Worm (Caenorhabditis elegans) whole organism, L2 larva: ENCODE results near the gene str-207.

Experiments
- F13H6.1 ChIP-seq: sonication (generic microtip); optimal IDR thresholded peaks from 2 replicates; lab custom pipeline; 2016; ENCODE audit warnings: missing genetic modification characterization, missing compliant biosample characterization
- ama-1 ChIP-seq: fragments of 150-350 bp; optimal IDR thresholded peaks from 2 replicates; lab custom pipeline; 2018; ENCODE audit warnings: inconsistent platforms
- egl-27 ChIP-seq: sonication (generic microtip); optimal IDR thresholded peaks from 3 replicates; lab custom pipeline; 2017; ENCODE audit warnings: missing biosample characterization, missing genetic modification reagents, missing genetic modification characterization
- lsy-2 ChIP-seq, 2 experiments: fragments of 150-350 bp in 1 of 2; sonication (generic microtip) in 1 of 2; optimal IDR thresholded peaks; 2 replicates each; lab custom pipeline; 2014 to 2017; ENCODE audit warnings: missing biosample characterization in 2 of 2, missing genetic modification characterization in 2 of 2
- nhr-12 ChIP-seq: fragments of 150-350 bp; optimal IDR thresholded peaks from 2 replicates; lab custom pipeline; 2014; ENCODE audit warnings: missing biosample characterization, missing genetic modification characterization
- nhr-77 ChIP-seq: fragments of 150-350 bp; optimal IDR thresholded peaks from 2 replicates; lab custom pipeline; 2014; ENCODE audit warnings: missing biosample characterization, missing genetic modification characterization
- unc-39 ChIP-seq: fragments of 150-350 bp; optimal IDR thresholded peaks from 2 replicates; lab custom pipeline; 2014; ENCODE audit warnings: missing biosample characterization, missing genetic modification characterization

DNA sequence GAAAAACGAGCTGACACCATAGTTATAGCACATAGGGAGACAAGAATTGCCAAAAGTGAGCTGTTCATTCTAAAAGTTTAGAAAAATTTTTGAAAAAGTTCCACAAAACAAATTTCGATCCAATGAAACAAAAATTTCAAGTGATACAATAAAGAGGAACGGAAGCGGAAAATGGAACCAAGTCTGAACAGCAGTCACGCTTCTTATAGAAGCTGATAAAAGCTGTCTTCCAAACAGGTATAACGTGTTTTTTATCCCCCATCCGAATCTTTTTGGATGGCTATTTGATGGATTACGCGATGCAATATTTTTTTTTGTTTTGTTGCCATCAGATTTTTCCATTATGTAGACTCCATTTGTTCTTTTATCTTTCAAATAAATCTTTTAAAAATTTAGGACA is 39.2 kb upstream of the str-207 start, which contains the start of gene H23N18.5:
- no peak for TF ChIP-seq unc-39 (tag; lab: Kevin White, UChicago)
- no peak for TF ChIP-seq ama-1
- TF ChIP-seq F13H6.1 (tag; lab: Kevin White, UChicago) = no peak
- no peak for TF ChIP-seq egl-27 (tag; lab: Kevin White, UChicago)
- TF ChIP-seq nhr-77 (tag; lab: Kevin White, UChicago) = no peak
- TF ChIP-seq nhr-12 (tag; lab: Kevin White, UChicago) = no peak
- TF ChIP-seq lsy-2 (tag; optimal IDR thresholded peaks at IDR 0.05; lab: Kevin White, UChicago) = no peak
